Worm (Caenorhabditis elegans) whole organism, L2 larva: ENCODE results near the gene fbxa-164.

Source experiments
- C34F6.9 ChIP-seq: fragments of 150-350 bp; optimal IDR thresholded peaks from 2 replicates; lab custom pipeline; 2014; ENCODE audit warnings: missing biosample characterization, missing genetic modification characterization
- F13H6.1 ChIP-seq: sonication (generic microtip); optimal IDR thresholded peaks from 2 replicates; lab custom pipeline; 2016; ENCODE audit warnings: missing genetic modification characterization, missing compliant biosample characterization
- Y55F3AM.14 ChIP-seq: fragments of 200-800 bp; sonication (Bioruptor generic); optimal IDR thresholded peaks from 2 replicates; lab custom pipeline; 2018; ENCODE audit warnings: mild to moderate bottlenecking, missing genetic modification characterization, missing compliant biosample characterization
- ZK546.5 ChIP-seq: sonication (generic microtip); optimal IDR thresholded peaks from 2 replicates; lab custom pipeline; 2017; ENCODE audit warnings: missing biosample characterization, missing genetic modification characterization
- alr-1 ChIP-seq: fragments of 150-350 bp; optimal IDR thresholded peaks from 2 replicates; lab custom pipeline; 2014; ENCODE audit warnings: missing biosample characterization, missing genetic modification characterization
- ama-1 ChIP-seq: fragments of 150-350 bp; optimal IDR thresholded peaks from 2 replicates; lab custom pipeline; 2018; ENCODE audit warnings: inconsistent platforms
- blmp-1 ChIP-seq: sonication (generic microtip); optimal IDR thresholded peaks from 2 replicates; lab custom pipeline; 2017; ENCODE audit warnings: missing genetic modification characterization, mild to moderate bottlenecking, missing compliant biosample characterization, antibody characterized with exemption, moderate library complexity; ENCODE audit not compliant: insufficient read depth
- ceh-16 ChIP-seq: fragments of 150-350 bp; optimal IDR thresholded peaks from 2 replicates; lab custom pipeline; 2014; ENCODE audit warnings: missing biosample characterization, missing genetic modification characterization
- crh-2 ChIP-seq: sonication (generic microtip); optimal IDR thresholded peaks from 2 replicates; lab custom pipeline; 2017; ENCODE audit warnings: missing biosample characterization, missing genetic modification characterization
- dmd-4 ChIP-seq: sonication (generic microtip); optimal IDR thresholded peaks from 2 replicates; lab custom pipeline; 2017; ENCODE audit warnings: missing biosample characterization, missing genetic modification characterization
- fos-1 ChIP-seq: fragments of 150-350 bp; optimal IDR thresholded peaks from 2 replicates; lab custom pipeline; 2014; ENCODE audit warnings: missing biosample characterization, missing genetic modification characterization
- gmeb-1 ChIP-seq: fragments of 150-350 bp; optimal IDR thresholded peaks from 2 replicates; lab custom pipeline; 2014; ENCODE audit warnings: missing biosample characterization, missing genetic modification characterization
- lin-11 ChIP-seq: fragments of 150-350 bp; sonication (generic microtip); optimal IDR thresholded peaks from 2 replicates; lab custom pipeline; 2014; ENCODE audit warnings: missing biosample characterization, missing genetic modification characterization, inconsistent platforms, mixed read lengths
- lin-13 ChIP-seq: fragments of 150-350 bp; optimal IDR thresholded peaks from 2 replicates; lab custom pipeline; 2014; ENCODE audit warnings: missing biosample characterization, missing genetic modification reagents, missing genetic modification characterization
- lin-39 ChIP-seq: fragments of 150-350 bp; optimal IDR thresholded peaks from 2 replicates; lab custom pipeline; 2014; ENCODE audit warnings: missing biosample characterization, missing genetic modification reagents, missing genetic modification characterization
- mab-5 ChIP-seq: fragments of 150-350 bp; optimal IDR thresholded peaks from 2 replicates; lab custom pipeline; 2014; ENCODE audit warnings: missing biosample characterization, missing genetic modification characterization
- mbf-1 ChIP-seq: sonication (generic microtip); optimal IDR thresholded peaks from 2 replicates; lab custom pipeline; 2017; ENCODE audit warnings: missing biosample characterization, missing genetic modification characterization
- mdl-1 ChIP-seq, 2 experiments: fragments of 150-350 bp in 1 of 2; sonication (generic microtip) in 1 of 2; optimal IDR thresholded peaks; 2 replicates each; lab custom pipeline; 2017; ENCODE audit warnings: missing biosample characterization in 2 of 2, missing genetic modification characterization in 2 of 2
- nhr-10 ChIP-seq: sonication (generic microtip); optimal IDR thresholded peaks from 2 replicates; lab custom pipeline; 2017; ENCODE audit warnings: missing biosample characterization, missing genetic modification characterization
- nhr-11 ChIP-seq: fragments of 150-350 bp; optimal IDR thresholded peaks from 2 replicates; lab custom pipeline; 2014; ENCODE audit warnings: missing biosample characterization, missing genetic modification characterization
- nhr-129 ChIP-seq: fragments of 150-350 bp; optimal IDR thresholded peaks from 2 replicates; lab custom pipeline; 2014; ENCODE audit warnings: missing biosample characterization, missing genetic modification characterization
- nhr-21 ChIP-seq: fragments of 150-350 bp; optimal IDR thresholded peaks from 2 replicates; lab custom pipeline; 2014; ENCODE audit warnings: missing biosample characterization, missing genetic modification characterization
- nhr-23 ChIP-seq: fragments of 150-350 bp; optimal IDR thresholded peaks from 2 replicates; lab custom pipeline; 2014; ENCODE audit warnings: missing biosample characterization, missing genetic modification reagents, missing genetic modification characterization
- nhr-77 ChIP-seq: fragments of 150-350 bp; optimal IDR thresholded peaks from 2 replicates; lab custom pipeline; 2014; ENCODE audit warnings: missing biosample characterization, missing genetic modification characterization
- peb-1 ChIP-seq: fragments of 150-350 bp; optimal IDR thresholded peaks from 2 replicates; lab custom pipeline; 2014; ENCODE audit warnings: missing biosample characterization, missing genetic modification characterization
- sem-4 ChIP-seq: fragments of 150-350 bp; optimal IDR thresholded peaks from 2 replicates; lab custom pipeline; 2014; ENCODE audit warnings: missing biosample characterization, missing genetic modification reagents, missing genetic modification characterization
- skn-1 ChIP-seq: sonication (generic microtip); optimal IDR thresholded peaks from 2 replicates; lab custom pipeline; 2017; ENCODE audit warnings: missing biosample characterization, missing genetic modification characterization
- sma-3 ChIP-seq: sonication (generic microtip); optimal IDR thresholded peaks from 2 replicates; lab custom pipeline; 2016; ENCODE audit warnings: missing genetic modification reagents, missing genetic modification characterization, missing compliant biosample characterization
- sma-9 ChIP-seq, 2 experiments: fragments of 150-350 bp in 1 of 2; sonication (generic microtip) in 1 of 2; optimal IDR thresholded peaks; 2 replicates each; lab custom pipeline; 2014 to 2016; ENCODE audit warnings: missing genetic modification characterization in 2 of 2, mild to moderate bottlenecking in 1 of 2, missing biosample characterization in 1 of 2, missing compliant biosample characterization in 1 of 2, missing genetic modification reagents in 1 of 2, moderate library complexity in 1 of 2
- snpc-4 ChIP-seq: fragments of 150-350 bp; optimal IDR thresholded peaks from 2 replicates; lab custom pipeline; 2014; ENCODE audit warnings: missing biosample characterization, missing genetic modification characterization
- unc-62 ChIP-seq: fragments of 150-350 bp; optimal IDR thresholded peaks from 2 replicates; lab custom pipeline; 2014; ENCODE audit warnings: missing biosample characterization, missing genetic modification reagents, missing genetic modification characterization
- zag-1 ChIP-seq: fragments of 150-350 bp; optimal IDR thresholded peaks from 2 replicates; lab custom pipeline; 2014; ENCODE audit warnings: missing biosample characterization, missing genetic modification characterization

The fbxa-164 gene

ce11 chrII:1584140-1584539 is 29.7 kb downstream of the fbxa-164 start, which contains the start of gene clec-21:
clec-21 (minus strand) TSS chrII:1584240.
- no peak for TF ChIP-seq sma-3 (GFP tag; lab: Kevin White, UChicago)
- no peak for TF ChIP-seq skn-1 (tag; lab: Kevin White, UChicago)
- no peak for TF ChIP-seq lin-11 (tag; lab: Kevin White, UChicago)
- no peak for TF ChIP-seq lin-39
- TF ChIP-seq mbf-1 (tag; lab: Kevin White, UChicago) = no peak
- TF ChIP-seq lin-13 (GFP tag; lab: Kevin White, UChicago) = no peak
- TF ChIP-seq sma-9 (GFP tag; optimal IDR thresholded peaks at IDR 0.05; lab: Kevin White, UChicago) = no peak
- TF ChIP-seq sma-9 (tag; optimal IDR thresholded peaks at IDR 0.05; lab: Kevin White, UChicago) = no peak
- no peak for TF ChIP-seq nhr-23
- TF ChIP-seq Y55F3AM.14 (GFP tag; lab: Kevin White, UChicago) = no peak
- no peak for TF ChIP-seq ceh-16 (tag; lab: Kevin White, UChicago)
- TF ChIP-seq, all 48 proteins: peak for 0

ce11 chrII:1579886-1580285 is 34.0 kb downstream of the fbxa-164 start, which contains the start of gene math-38:
math-38 (minus strand) TSS chrII:1579986.
- TF ChIP-seq mbf-1 (tag; lab: Kevin White, UChicago) (no peak), crh-2 (no peak), nhr-129 (tag; lab: Kevin White, UChicago) (no peak), gmeb-1 (tag; lab: Kevin White, UChicago) (no peak), Y55F3AM.14 (GFP tag; lab: Kevin White, UChicago) (no peak), lin-39 (no peak), ZK546.5 (tag; lab: Kevin White, UChicago) (no peak), nhr-77 (tag; lab: Kevin White, UChicago) (no peak)

DNA sequence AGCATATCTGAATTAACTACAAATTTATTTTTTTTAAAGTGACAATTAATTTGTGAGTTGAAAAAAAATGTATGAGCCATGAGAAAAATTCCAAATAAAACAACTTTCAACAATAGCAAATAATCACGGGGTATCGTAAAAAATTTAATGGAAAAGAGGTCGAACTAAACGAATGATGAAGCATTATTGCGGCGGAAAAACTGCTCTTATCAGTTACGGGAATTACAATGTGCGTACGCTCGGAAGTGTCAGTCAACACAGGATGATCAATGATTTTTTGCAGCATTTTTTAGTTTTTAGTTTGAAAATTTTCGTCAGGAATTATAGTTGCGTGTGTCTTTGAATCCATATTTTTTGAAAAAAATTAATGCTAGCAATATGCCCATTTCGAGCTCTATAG is 37.1 kb downstream of the fbxa-164 start:
- TF ChIP-seq skn-1 (tag; lab: Kevin White, UChicago) (no peak), gmeb-1 (tag; lab: Kevin White, UChicago) (no peak), fos-1 (tag; lab: Kevin White, UChicago) (peak; percentile 82), dmd-4 (tag; lab: Kevin White, UChicago) (no peak)

DNA sequence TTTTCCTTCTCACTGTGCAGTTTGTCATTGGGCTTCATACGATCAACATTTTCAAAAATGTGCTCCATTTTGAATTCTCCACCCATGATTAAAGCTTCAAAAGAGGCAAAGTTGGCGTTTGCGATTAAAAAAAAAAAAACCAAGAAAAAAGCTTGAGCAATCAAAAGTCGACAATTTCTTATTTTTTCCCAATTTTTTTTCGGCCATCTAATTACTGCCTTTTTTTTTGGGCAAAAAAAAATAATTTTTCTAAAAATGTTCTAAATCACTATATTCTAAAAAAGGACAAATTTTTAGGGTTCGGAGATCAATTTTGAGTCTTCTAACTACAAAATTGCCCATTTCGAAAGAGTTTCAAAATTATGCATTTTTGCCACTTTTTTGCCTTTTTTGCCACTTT is 37.8 kb downstream of the fbxa-164 start, which contains the start of gene K05F6.10:
K05F6.10 (minus strand) TSS at position 101 of the 400 bp plus-strand sequence.
- TF ChIP-seq lin-11 (tag; lab: Kevin White, UChicago) = no peak
- no peak for TF ChIP-seq mbf-1 (tag; lab: Kevin White, UChicago)
- no peak for TF ChIP-seq nhr-129 (tag; lab: Kevin White, UChicago)

DNA sequence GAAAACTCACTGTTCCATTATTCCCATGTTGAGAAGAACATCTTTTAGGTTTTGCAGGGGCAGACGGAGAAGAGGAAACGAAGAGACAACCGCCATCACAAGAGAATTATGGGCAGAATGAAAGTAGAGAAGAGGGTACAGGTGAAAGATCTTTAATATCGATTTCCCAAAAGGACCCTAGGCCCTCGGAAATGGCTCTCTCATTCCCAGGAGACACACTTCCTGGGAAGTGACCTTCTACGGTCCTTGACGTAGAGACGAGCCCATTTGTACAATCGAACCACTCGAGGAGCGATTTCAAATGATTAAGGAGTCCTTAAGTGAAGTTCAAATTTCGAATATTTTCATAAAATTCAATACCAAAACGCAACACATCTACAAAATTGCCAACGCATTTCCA is 42.8 kb downstream of the fbxa-164 start, which contains the start of gene fbxb-46:
fbxb-46 (minus strand) TSS at position 101 of the 400 bp plus-strand sequence.
- TF ChIP-seq skn-1 (tag; lab: Kevin White, UChicago) (no peak), sma-9 (GFP tag; optimal IDR thresholded peaks at IDR 0.05; lab: Kevin White, UChicago) (no peak), sma-9 (tag; optimal IDR thresholded peaks at IDR 0.05; lab: Kevin White, UChicago) (no peak), sem-4 (no peak), unc-62 (GFP tag; lab: Kevin White, UChicago) (no peak), blmp-1 (tag; lab: Kevin White, UChicago) (no peak), lin-39 (no peak), zag-1 (tag; lab: Kevin White, UChicago) (no peak), fos-1 (tag; lab: Kevin White, UChicago) (no peak), F13H6.1 (tag; lab: Kevin White, UChicago) (no peak), alr-1 (tag; lab: Kevin White, UChicago) (no peak), snpc-4 (tag; lab: Kevin White, UChicago) (no peak), nhr-21 (tag; lab: Kevin White, UChicago) (no peak)

DNA sequence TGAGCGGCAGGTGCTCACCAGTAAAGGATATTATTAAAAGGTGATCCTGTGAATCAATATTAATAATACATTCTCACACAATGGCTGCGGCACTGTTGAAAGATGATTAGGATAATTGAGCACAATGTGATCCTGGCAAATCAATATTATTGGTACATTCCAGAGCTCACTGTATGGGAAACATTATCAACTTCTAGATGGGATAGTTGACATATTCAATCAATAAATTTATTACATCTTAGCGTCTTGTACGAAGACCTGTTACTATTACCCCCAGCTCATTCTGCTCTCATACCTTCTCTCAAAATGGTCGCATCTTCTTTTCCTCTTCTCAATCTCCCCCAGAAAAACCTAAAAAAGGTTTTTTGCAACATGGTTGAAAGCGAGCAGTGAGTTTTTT is 45.7 kb downstream of the fbxa-164 start, which contains the start of gene fbxb-49:
fbxb-49 (plus strand) TSS at position 301 of the 400 bp plus-strand sequence.
- no peak for TF ChIP-seq peb-1 (tag; lab: Kevin White, UChicago)
- no peak for TF ChIP-seq sma-9 (GFP tag; optimal IDR thresholded peaks at IDR 0.05; lab: Kevin White, UChicago)
- no peak for TF ChIP-seq sma-9 (tag; optimal IDR thresholded peaks at IDR 0.05; lab: Kevin White, UChicago)
- no peak for TF ChIP-seq nhr-23
- no peak for TF ChIP-seq crh-2
- no peak for TF ChIP-seq C34F6.9
- TF ChIP-seq nhr-21 (tag; lab: Kevin White, UChicago) = no peak
- TF ChIP-seq nhr-10 = no peak
- no peak for TF ChIP-seq mab-5
- TF ChIP-seq mdl-1 (tag; optimal IDR thresholded peaks at IDR 0.05; lab: Kevin White, UChicago) = no peak
- no peak for TF ChIP-seq dmd-4 (tag; lab: Kevin White, UChicago)
- TF ChIP-seq gmeb-1 (tag; lab: Kevin White, UChicago) = no peak
- TF ChIP-seq nhr-11 (tag; lab: Kevin White, UChicago) = no peak
- TF ChIP-seq sem-4 = no peak
- TF ChIP-seq ama-1 (lab: Kevin White, UChicago) = no peak
- no peak for TF ChIP-seq blmp-1 (tag; lab: Kevin White, UChicago)
